Fruit fly (Drosophila melanogaster) whole organism, prepupa: ENCODE measurements around the gene Prx5.

ENCODE experiments used
- Blimp-1 ChIP-seq: fragments of 200-800 bp; sonication (Bioruptor generic); optimal IDR thresholded peaks from 3 replicates; lab custom pipeline; 2017; ENCODE audit warnings: missing biosample characterization, missing genetic modification characterization, mild to moderate bottlenecking, moderate library complexity, missing genetic modification reagents
- CG8319 ChIP-seq: fragments of 200-800 bp; sonication (Bioruptor generic); optimal IDR thresholded peaks from 3 replicates; lab custom pipeline; 2016; ENCODE audit warnings: missing biosample characterization, missing genetic modification characterization
- Gug ChIP-seq: fragments of 200-800 bp; sonication (Bioruptor generic); IDR thresholded peaks from 2 replicates; pipeline ENCODE4 v1.3.6; 2022; ENCODE audit warnings: missing biosample characterization, missing genetic modification characterization
- Hr4 ChIP-seq: fragments of 200-800 bp; sonication (Bioruptor generic); optimal IDR thresholded peaks from 3 replicates; lab custom pipeline; 2016; ENCODE audit warnings: missing biosample characterization, missing genetic modification characterization
- dsx ChIP-seq: fragments of 200-800 bp; optimal IDR thresholded peaks from 3 replicates; lab custom pipeline; 2019; ENCODE audit warnings: missing biosample characterization, mild to moderate bottlenecking, missing genetic modification characterization, moderate library complexity; ENCODE audit not compliant: poor library complexity, severe bottlenecking
- ss ChIP-seq, 2 experiments: fragments of 200-800 bp; sonication (Bioruptor generic); optimal IDR thresholded peaks; 2 replicates in 1 of 2; 3 replicates in 1 of 2; lab custom pipeline; 2017 to 2018; ENCODE audit warnings: mild to moderate bottlenecking in 2 of 2, missing biosample characterization in 2 of 2, missing genetic modification characterization in 2 of 2, moderate library complexity in 1 of 2

dm6 chr3R:18199885-18200249, 32.8 kb upstream of the Prx5 start:
- TF ChIP-seq CG8319 (GFP tag; lab: Kevin White, UChicago) (no peak), dsx (peak; percentile 89), Hr4 (GFP tag; lab: Kevin White, UChicago) (no peak), Blimp-1 (GFP tag; lab: Kevin White, UChicago) (no peak), ss (GFP tag; optimal IDR thresholded peaks at IDR 0.05; lab: Kevin White, UChicago) (no peak), Gug (GFP tag; lab: Robert Waterston, UW) (no peak)
